Worm (Caenorhabditis elegans): ENCODE measurements around the gene nhr-120.

DNA sequence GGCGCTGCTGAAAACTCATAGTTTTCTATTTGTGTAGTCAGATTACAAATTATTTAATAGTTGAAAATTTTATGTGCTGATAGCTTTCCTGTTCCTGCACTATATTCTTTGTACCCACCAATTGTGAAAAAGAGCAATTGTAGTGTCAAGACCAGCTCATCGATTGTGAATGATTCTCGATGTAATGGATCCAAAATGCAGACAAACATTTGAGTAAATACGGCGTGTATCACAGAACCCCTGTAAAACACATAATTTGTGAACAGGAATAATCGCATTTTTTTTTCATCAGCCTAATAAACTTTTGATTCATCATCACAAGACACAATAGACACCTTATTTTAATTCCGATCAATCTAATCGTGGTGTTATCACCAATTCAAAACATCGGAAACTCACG is 21.8 kb upstream of the nhr-120 start:
- TF ChIP-seq flt-1 (GFP tag; IDR thresholded peaks at IDR 0.05) (no peak), ztf-29 (GFP tag; IDR thresholded peaks at IDR 0.05) (no peak), ztf-23 (GFP tag; IDR thresholded peaks at IDR 0.05) (no peak), T22C8.4 (GFP tag; IDR thresholded peaks at IDR 0.05) (no peak), klf-2 (GFP tag; conservative IDR thresholded peaks at IDR 0.05) (no peak), cog-1 (tag; optimal IDR thresholded peaks at IDR 0.05) (no peak), tab-1 (GFP tag; IDR thresholded peaks at IDR 0.05) (no peak), ref-1 (GFP tag; conservative IDR thresholded peaks at IDR 0.05) (no peak)
